Worm (Caenorhabditis elegans) whole organism, early embryonic: ENCODE data around the gene nprl-3.

Experiments used
- B0310.2 ChIP-seq: sonication (generic microtip); optimal IDR thresholded peaks from 2 replicates; lab custom pipeline; 2016; ENCODE audit warnings: mild to moderate bottlenecking, missing genetic modification characterization, missing compliant biosample characterization
- F13C5.2 ChIP-seq: sonication (generic microtip); optimal IDR thresholded peaks from 2 replicates; lab custom pipeline; 2017; ENCODE audit warnings: mild to moderate bottlenecking, missing genetic modification characterization, inconsistent platforms, missing compliant biosample characterization
- aly-1 ChIP-seq: sonication (generic microtip); optimal IDR thresholded peaks from 2 replicates; lab custom pipeline; 2016; ENCODE audit warnings: missing genetic modification characterization, missing compliant biosample characterization
- ama-1 ChIP-seq: fragments of 150-350 bp; optimal IDR thresholded peaks from 2 replicates; lab custom pipeline; 2014
- ceh-13 ChIP-seq: fragments of 200-800 bp; sonication (Bioruptor generic); optimal IDR thresholded peaks from 2 replicates; lab custom pipeline; 2018; ENCODE audit warnings: mild to moderate bottlenecking, missing genetic modification characterization, missing compliant biosample characterization
- ceh-36 ChIP-seq: sonication (generic microtip); optimal IDR thresholded peaks from 2 replicates; lab custom pipeline; 2016; ENCODE audit warnings: missing genetic modification characterization, inconsistent platforms, missing compliant biosample characterization
- ets-7 ChIP-seq: sonication (generic microtip); optimal IDR thresholded peaks from 2 replicates; lab custom pipeline; 2016; ENCODE audit warnings: missing genotype, missing genetic modification characterization, missing compliant biosample characterization
- flt-1 ChIP-seq: fragments of 200-800 bp; sonication (Bioruptor generic); IDR thresholded peaks from 2 replicates; pipeline ENCODE4 v1.3.6; 2022; ENCODE audit warnings: missing genetic modification characterization, missing compliant biosample characterization
- hmbx-1 ChIP-seq: sonication (generic microtip); optimal IDR thresholded peaks from 2 replicates; lab custom pipeline; 2016; ENCODE audit warnings: mild to moderate bottlenecking, missing genetic modification characterization, missing compliant biosample characterization
- hmg-4 ChIP-seq: fragments of 200-800 bp; sonication (Bioruptor generic); optimal IDR thresholded peaks from 2 replicates; lab custom pipeline; 2018; ENCODE audit warnings: mild to moderate bottlenecking, missing genetic modification characterization, missing compliant biosample characterization
- hnd-1 ChIP-seq: sonication (generic microtip); optimal IDR thresholded peaks from 2 replicates; lab custom pipeline; 2016; ENCODE audit warnings: missing genetic modification characterization, missing compliant biosample characterization
- pes-1 ChIP-seq: fragments of 200-800 bp; sonication (Bioruptor generic); IDR thresholded peaks from 2 replicates; pipeline ENCODE4 v1.3.6; 2022; ENCODE audit warnings: missing genetic modification reagents, missing genetic modification characterization, missing compliant biosample characterization
- scrt-1 ChIP-seq: fragments of 200-800 bp; sonication (Bioruptor generic); IDR thresholded peaks from 2 replicates; pipeline ENCODE4 v1.3.6; 2022; ENCODE audit warnings: missing genetic modification characterization, missing compliant biosample characterization
- sea-1 ChIP-seq: fragments of 200-800 bp; sonication (Bioruptor generic); conservative IDR thresholded peaks from 2 replicates; pipeline ENCODE4 v1.3.6; 2022; ENCODE audit warnings: missing genetic modification characterization, missing compliant biosample characterization
- tbx-11 ChIP-seq: fragments of 200-800 bp; sonication (Bioruptor generic); IDR thresholded peaks from 2 replicates; pipeline ENCODE4 v1.3.6; 2022; ENCODE audit warnings: missing genetic modification characterization, missing compliant biosample characterization
- tbx-37 ChIP-seq: fragments of 200-800 bp; sonication (Bioruptor generic); conservative IDR thresholded peaks from 2 replicates; pipeline ENCODE4 v1.3.6; 2022; ENCODE audit warnings: missing genetic modification reagents, missing genetic modification characterization, missing compliant biosample characterization
- tra-4 ChIP-seq: sonication (generic microtip); optimal IDR thresholded peaks from 2 replicates; lab custom pipeline; 2017; ENCODE audit warnings: missing genetic modification characterization, missing compliant biosample characterization

Gene nprl-3

DNA sequence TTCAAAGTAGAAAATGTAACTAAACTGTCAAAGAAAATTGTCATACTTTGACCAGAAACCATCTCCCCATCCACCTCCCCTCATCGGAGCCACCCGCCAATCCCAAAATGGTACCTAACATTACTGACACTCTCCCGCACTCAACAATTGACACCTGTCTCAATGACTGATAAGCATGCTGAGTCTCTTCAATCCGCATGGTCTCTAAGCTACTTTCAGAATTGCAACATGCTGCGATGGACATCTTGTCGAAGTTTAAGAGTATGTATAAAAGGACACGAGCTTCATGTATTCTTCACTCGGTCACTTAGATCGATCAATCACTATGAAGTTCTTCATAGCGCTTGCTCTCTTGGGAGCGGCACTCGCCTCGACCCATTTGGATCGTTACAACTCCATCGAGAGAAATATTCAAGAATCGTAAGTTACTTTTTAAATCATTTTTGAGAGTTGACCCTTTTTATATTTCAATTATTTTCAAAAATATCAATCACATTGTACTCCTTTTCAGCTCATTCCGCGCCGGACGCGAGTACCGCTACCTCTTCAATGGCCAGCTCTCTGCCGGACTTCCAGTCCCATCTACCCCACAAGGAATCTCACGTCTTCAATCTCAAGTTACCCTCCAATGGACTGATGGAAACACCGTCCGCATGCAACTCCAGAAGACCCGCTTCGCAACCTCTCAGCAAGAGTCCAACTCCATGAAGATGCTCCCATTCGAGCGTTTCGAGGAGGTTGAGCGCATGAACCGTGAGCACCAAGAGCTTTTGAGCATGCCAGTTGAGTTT is 36.2 kb upstream of the nprl-3 start, which contains the start of gene vit-6:
TSS of gene vit-6 (plus strand) at position 310 of the 791 bp plus-strand sequence.
- TF ChIP-seq hnd-1, result no peak
- TF ChIP-seq F13C5.2 (tag; lab: Kevin White, UChicago), result no peak
- TF ChIP-seq hmbx-1 (tag; lab: Kevin White, UChicago), result no peak
- no peak for TF ChIP-seq tbx-37
- no peak for TF ChIP-seq tra-4 (tag; lab: Kevin White, UChicago)
- no peak for TF ChIP-seq sea-1
- no peak for TF ChIP-seq ets-7 (tag; lab: Kevin White, UChicago)

- TF ChIP-seq hnd-1 (no peak), ceh-13 (GFP tag; lab: Kevin White, UChicago) (no peak), hmg-4 (no peak), ets-7 (tag; lab: Kevin White, UChicago) (no peak), tbx-37 (no peak), flt-1 (no peak), scrt-1 (GFP tag; lab: Robert Waterston, UW) (no peak), tbx-11 (GFP tag; lab: Robert Waterston, UW) (no peak), aly-1 (tag; lab: Kevin White, UChicago) (no peak), ceh-36 (tag; lab: Kevin White, UChicago) (no peak), ama-1 (lab: Kevin White, UChicago) (no peak), tra-4 (tag; lab: Kevin White, UChicago) (no peak)
These were observed 34.6 kb upstream of the nprl-3 start for ce11 chrIV:8262671-8263070.

ce11 chrIV:8266024-8266949 is 31.0 kb upstream of the nprl-3 start:
- TF ChIP-seq ets-7 (tag; lab: Kevin White, UChicago) (no peak), tra-4 (tag; lab: Kevin White, UChicago) (no peak), F13C5.2 (tag; lab: Kevin White, UChicago) (no peak), flt-1 (no peak), hnd-1 (no peak), tbx-11 (GFP tag; lab: Robert Waterston, UW) (no peak), pes-1 (GFP tag; lab: Robert Waterston, UW) (no peak), ama-1 (lab: Kevin White, UChicago) (no peak), tbx-37 (no peak), ceh-13 (GFP tag; lab: Kevin White, UChicago) (no peak), ceh-36 (tag; lab: Kevin White, UChicago) (no peak), scrt-1 (GFP tag; lab: Robert Waterston, UW) (no peak), aly-1 (tag; lab: Kevin White, UChicago) (no peak), hmg-4 (no peak), B0310.2 (no peak), hmbx-1 (tag; lab: Kevin White, UChicago) (no peak), sea-1 (no peak)

DNA sequence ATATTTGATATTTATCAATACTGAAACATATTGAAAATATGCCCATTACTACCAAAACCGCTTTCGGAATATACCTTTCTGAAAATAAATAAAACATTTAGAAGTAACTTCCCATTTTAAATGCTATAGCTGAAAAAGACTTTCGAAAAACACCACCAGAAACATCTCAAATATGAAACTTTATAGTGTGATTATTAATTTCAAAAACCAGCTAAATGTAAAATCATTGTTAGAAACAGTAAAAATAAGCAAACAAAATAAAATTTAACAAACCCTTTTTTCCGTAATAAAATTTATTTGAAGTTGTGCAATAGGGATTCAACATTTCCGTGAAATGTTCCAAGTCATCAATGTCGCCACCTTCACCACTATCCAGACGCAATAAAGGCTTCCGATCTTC is 29.3 kb upstream of the nprl-3 start, which contains the start of the genes K07H8.5 and K07H8.8:
TSS of gene K07H8.5 (plus strand) at position 301 of the 400 bp plus-strand sequence.
TSS of gene K07H8.8 (minus strand) at position 389 of the 400 bp plus-strand sequence.
- TF ChIP-seq flt-1 (no peak), tra-4 (tag; lab: Kevin White, UChicago) (no peak), sea-1 (no peak), tbx-37 (no peak), ama-1 (lab: Kevin White, UChicago) (no peak), F13C5.2 (tag; lab: Kevin White, UChicago) (no peak), hmbx-1 (tag; lab: Kevin White, UChicago) (no peak)

- TF ChIP-seq ets-7 (tag; lab: Kevin White, UChicago), result no peak
- TF ChIP-seq hnd-1, result no peak
- TF ChIP-seq ama-1 (lab: Kevin White, UChicago), result no peak
- TF ChIP-seq hmg-4, result no peak
- no peak for TF ChIP-seq ceh-36 (tag; lab: Kevin White, UChicago)
- TF ChIP-seq ceh-13 (GFP tag; lab: Kevin White, UChicago), result no peak
- no peak for TF ChIP-seq sea-1
- no peak for TF ChIP-seq tra-4 (tag; lab: Kevin White, UChicago)
- no peak for TF ChIP-seq scrt-1 (GFP tag; lab: Robert Waterston, UW)
- TF ChIP-seq pes-1 (GFP tag; lab: Robert Waterston, UW), result no peak
- TF ChIP-seq tbx-11 (GFP tag; lab: Robert Waterston, UW), result no peak
- TF ChIP-seq flt-1, result no peak
- no peak for TF ChIP-seq tbx-37
- TF ChIP-seq F13C5.2 (tag; lab: Kevin White, UChicago), result no peak
- no peak for TF ChIP-seq hmbx-1 (tag; lab: Kevin White, UChicago)
- TF ChIP-seq B0310.2, result no peak
- TF ChIP-seq aly-1 (tag; lab: Kevin White, UChicago), result no peak
These were observed 24.0 kb upstream of the nprl-3 start for ce11 chrIV:8273334-8273733.

DNA sequence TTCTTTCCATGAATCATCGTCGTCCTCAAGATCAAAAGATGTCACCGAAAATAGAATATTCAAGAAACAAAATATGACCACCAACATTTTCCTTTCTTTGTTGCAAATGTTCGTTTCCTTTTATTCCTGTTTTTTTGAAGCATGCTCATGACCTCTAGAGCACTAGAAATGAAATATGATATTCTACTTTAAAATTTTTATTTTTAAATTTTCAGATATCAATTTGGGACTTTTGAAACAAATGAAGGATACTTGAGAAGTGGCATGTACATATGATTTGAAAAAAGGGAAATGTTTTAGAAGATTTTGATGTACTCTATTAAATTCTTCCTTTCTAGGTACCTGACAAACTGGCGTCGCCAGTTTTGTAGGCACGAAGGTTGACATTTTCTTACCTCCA is 22.1 kb upstream of the nprl-3 start, which contains the start of gene K07H8.11:
TSS of gene K07H8.11 (minus strand) at position 101 of the 400 bp plus-strand sequence.
- TF ChIP-seq tra-4 (tag; lab: Kevin White, UChicago) (no peak), tbx-37 (no peak), pes-1 (GFP tag; lab: Robert Waterston, UW) (no peak), ets-7 (tag; lab: Kevin White, UChicago) (no peak), ceh-36 (tag; lab: Kevin White, UChicago) (no peak), ceh-13 (GFP tag; lab: Kevin White, UChicago) (no peak), hnd-1 (no peak), scrt-1 (GFP tag; lab: Robert Waterston, UW) (no peak), hmg-4 (no peak), flt-1 (no peak), F13C5.2 (tag; lab: Kevin White, UChicago) (no peak)
